Worm (Caenorhabditis elegans) whole organism, L2 larva: ENCODE data around the gene msd-2.

Experiments
- ZK546.5 ChIP-seq: sonication (generic microtip); optimal IDR thresholded peaks from 2 replicates; lab custom pipeline; 2017; ENCODE audit warnings: missing biosample characterization, missing genetic modification characterization
- mab-5 ChIP-seq: fragments of 150-350 bp; optimal IDR thresholded peaks from 2 replicates; lab custom pipeline; 2014; ENCODE audit warnings: missing biosample characterization, missing genetic modification characterization

- TF ChIP-seq ZK546.5 (tag; lab: Kevin White, UChicago) (no peak), mab-5 (no peak)
Observed at ce11 chrIV:10016977-10017376, 11.9 kb upstream of the msd-2 start, which contains the start of gene ent-7.
